Fruit fly (Drosophila melanogaster) whole organism, embryonic: ENCODE data around the gene AANATL7.
"Not testable (repeated sequence)": the region's sequence is repeated elsewhere in the genome, so short reads cannot be mapped to it uniquely, and the experiment has no call there.

Experiments
- CG6854 ChIP-seq: fragments of 200-800 bp; sonication (Bioruptor generic); optimal IDR thresholded peaks from 3 replicates; lab custom pipeline; 2017; ENCODE audit warnings: missing biosample characterization, mild to moderate bottlenecking, missing genetic modification characterization
- CG9817 ChIP-seq: fragments of 200-800 bp; sonication (Bioruptor generic); optimal IDR thresholded peaks from 2 replicates; lab custom pipeline; 2018; ENCODE audit warnings: missing biosample characterization, mild to moderate bottlenecking, missing genetic modification characterization, moderate library complexity
- insv ChIP-seq, 2 experiments: fragments of 200-800 bp; sonication (Bioruptor generic); optimal IDR thresholded peaks; 3 replicates each; lab custom pipeline; 2016 to 2018; ENCODE audit warnings: missing biosample characterization in 2 of 2, missing genetic modification characterization in 2 of 2
- p53 ChIP-seq: fragments of 200-800 bp; sonication (Bioruptor generic); optimal IDR thresholded peaks from 2 replicates; lab custom pipeline; 2016; ENCODE audit warnings: missing biosample characterization, missing genetic modification characterization

dm6 chrX:2610236-2610635 lies 29.5 kb downstream of the AANATL7 start, which contains the start of gene eIF3g1:
- TF ChIP-seq p53 (GFP tag; lab: Kevin White, UChicago); CG6854 (GFP tag; lab: Kevin White, UChicago); insv (GFP tag; optimal IDR thresholded peaks at IDR 0.05; lab: Kevin White, UChicago); CG9817 (tag; lab: Kevin White, UChicago): not testable (repeated sequence)
